Fruit fly (Drosophila melanogaster) whole organism, embryonic: Measurements from ENCODE around the gene CG33282.
A peak's percentile ranks its signal among the peaks of the same experiment; 100 is the strongest.

Experiments used
- Atf6 ChIP-seq: fragments of 200-800 bp; sonication (Bioruptor generic); IDR thresholded peaks from 2 replicates; pipeline ENCODE4 v1.3.6; 2022; ENCODE audit warnings: missing biosample characterization, missing genetic modification characterization
- CG10147 ChIP-seq: fragments of 200-800 bp; sonication (Bioruptor generic); optimal IDR thresholded peaks from 2 replicates; lab custom pipeline; 2019; ENCODE audit warnings: missing biosample characterization, mild to moderate bottlenecking, missing genetic modification characterization, moderate library complexity
- CG10321 ChIP-seq: fragments of 200-800 bp; sonication (Bioruptor generic); IDR thresholded peaks from 2 replicates; pipeline ENCODE4 v1.3.6; 2022; ENCODE audit warnings: missing biosample characterization, missing genetic modification characterization
- CG10543 ChIP-seq: fragments of 200-800 bp; sonication (Bioruptor generic); optimal IDR thresholded peaks from 3 replicates; lab custom pipeline; 2017; ENCODE audit warnings: missing biosample characterization, mild to moderate bottlenecking, missing genetic modification characterization, moderate library complexity
- CG11695 ChIP-seq: fragments of 200-800 bp; sonication (Bioruptor generic); IDR thresholded peaks from 3 replicates; pipeline ENCODE4 v1.3.6; 2022; ENCODE audit warnings: missing biosample characterization, missing genetic modification characterization
- CG11696 ChIP-seq: fragments of 200-800 bp; sonication (Bioruptor generic); IDR thresholded peaks from 2 replicates; pipeline ENCODE4 v1.3.6; 2022; ENCODE audit warnings: missing biosample characterization, missing genetic modification characterization
- CG13775 ChIP-seq: fragments of 200-800 bp; sonication (Bioruptor generic); optimal IDR thresholded peaks from 3 replicates; lab custom pipeline; 2017; ENCODE audit warnings: missing biosample characterization, mild to moderate bottlenecking, missing genetic modification characterization
- CG15601 ChIP-seq: fragments of 200-800 bp; sonication (Bioruptor generic); optimal IDR thresholded peaks from 3 replicates; lab custom pipeline; 2019; ENCODE audit warnings: missing biosample characterization, mild to moderate bottlenecking, missing genetic modification characterization, moderate library complexity
- CG30020 ChIP-seq: fragments of 200-800 bp; optimal IDR thresholded peaks from 2 replicates; lab custom pipeline; 2019; ENCODE audit warnings: missing biosample characterization, mild to moderate bottlenecking, missing genetic modification characterization, moderate library complexity
- CG31224 ChIP-seq: fragments of 200-800 bp; sonication (Bioruptor generic); IDR thresholded peaks from 2 replicates; pipeline ENCODE4 v1.3.6; 2022; ENCODE audit warnings: missing biosample characterization, missing genetic modification characterization
- CG4404 ChIP-seq: fragments of 200-800 bp; sonication (Bioruptor generic); IDR thresholded peaks from 2 replicates; pipeline ENCODE4 v1.3.6; 2022; ENCODE audit warnings: missing biosample characterization, missing genetic modification characterization
- CG5180 ChIP-seq: fragments of 200-800 bp; sonication (Bioruptor generic); optimal IDR thresholded peaks from 3 replicates; lab custom pipeline; 2017; ENCODE audit warnings: missing biosample characterization, missing genetic modification characterization, mild to moderate bottlenecking, moderate library complexity, missing genetic modification reagents
- CG6813 ChIP-seq: fragments of 200-800 bp; sonication (Bioruptor generic); optimal IDR thresholded peaks from 2 replicates; lab custom pipeline; 2017; ENCODE audit warnings: missing biosample characterization, missing genetic modification characterization, mild to moderate bottlenecking, moderate library complexity, missing genetic modification reagents
- CG6854 ChIP-seq: fragments of 200-800 bp; sonication (Bioruptor generic); optimal IDR thresholded peaks from 3 replicates; lab custom pipeline; 2017; ENCODE audit warnings: missing biosample characterization, mild to moderate bottlenecking, missing genetic modification characterization
- CG7745 ChIP-seq: fragments of 200-800 bp; sonication (Bioruptor generic); optimal IDR thresholded peaks from 2 replicates; lab custom pipeline; 2018; ENCODE audit warnings: missing biosample characterization, mild to moderate bottlenecking, missing genetic modification characterization, moderate library complexity
- CG7786 ChIP-seq: fragments of 200-800 bp; sonication (Bioruptor generic); optimal IDR thresholded peaks from 2 replicates; lab custom pipeline; 2016; ENCODE audit warnings: missing biosample characterization, missing genetic modification characterization
- CG8388 ChIP-seq: fragments of 200-800 bp; sonication (Bioruptor generic); optimal IDR thresholded peaks from 2 replicates; lab custom pipeline; 2019; ENCODE audit warnings: missing biosample characterization, mild to moderate bottlenecking, missing genetic modification characterization, moderate library complexity
- D ChIP-seq, 2 experiments: fragments of 200-800 bp in 1 of 2; fragments of >200 bp in 1 of 2; sonication (Bioruptor generic) in 1 of 2; optimal IDR thresholded peaks; 2 replicates in 1 of 2; 3 replicates in 1 of 2; lab custom pipeline; 2017; ENCODE audit warnings: mild to moderate bottlenecking in 1 of 2, missing biosample characterization in 1 of 2, missing genetic modification characterization in 1 of 2, missing genetic modification reagents in 1 of 2
- HmgD ChIP-seq: fragments of 200-800 bp; sonication (Bioruptor generic); optimal IDR thresholded peaks from 3 replicates; lab custom pipeline; 2016; ENCODE audit warnings: missing biosample characterization, missing genetic modification characterization
- Hr39 ChIP-seq: fragments of >200 bp; optimal IDR thresholded peaks from 2 replicates; lab custom pipeline; 2017
- Hr78 ChIP-seq, 2 experiments: fragments of 200-800 bp in 1 of 2; fragments of >200 bp in 1 of 2; sonication (Bioruptor generic) in 1 of 2; optimal IDR thresholded peaks; 2 replicates each; lab custom pipeline; 2017 to 2019; ENCODE audit warnings: missing biosample characterization in 2 of 2, missing genetic modification characterization in 2 of 2, mild to moderate bottlenecking in 1 of 2, moderate library complexity in 1 of 2
- MTF-1 ChIP-seq: fragments of 200-800 bp; sonication (Bioruptor generic); optimal IDR thresholded peaks from 2 replicates; lab custom pipeline; 2018; ENCODE audit warnings: missing biosample characterization, mild to moderate bottlenecking, missing genetic modification characterization, borderline replicate concordance
- Meics ChIP-seq: fragments of 200-800 bp; sonication (Bioruptor generic); optimal IDR thresholded peaks from 2 replicates; lab custom pipeline; 2017; ENCODE audit warnings: missing biosample characterization, mild to moderate bottlenecking, missing genetic modification characterization
- Mes4 ChIP-seq: fragments of 200-800 bp; sonication (Bioruptor generic); optimal IDR thresholded peaks from 2 replicates; lab custom pipeline; 2016; ENCODE audit warnings: missing biosample characterization, missing genetic modification characterization
- Nf-YA ChIP-seq: fragments of 200-800 bp; sonication (Bioruptor generic); IDR thresholded peaks from 2 replicates; pipeline ENCODE4 v1.3.6; 2022; ENCODE audit warnings: missing biosample characterization, missing genetic modification characterization
- Stat92E ChIP-seq, 3 experiments: fragments of >200 bp in 2 of 3; fragments of 200-800 bp in 1 of 3; sonication (Bioruptor generic) in 1 of 3; optimal IDR thresholded peaks; 2 replicates each; lab custom pipeline; 2017 to 2019; ENCODE audit warnings: missing biosample characterization in 3 of 3, missing genetic modification characterization in 3 of 3, mild to moderate bottlenecking in 1 of 3, moderate library complexity in 1 of 3
- Taf1 ChIP-seq: fragments of 200-800 bp; sonication (Bioruptor generic); IDR thresholded peaks from 2 replicates; pipeline ENCODE4 v1.3.6; 2022; ENCODE audit warnings: missing biosample characterization, missing genetic modification characterization
- Vsx1 ChIP-seq: fragments of 200-800 bp; sonication (Bioruptor generic); optimal IDR thresholded peaks from 2 replicates; lab custom pipeline; 2017; ENCODE audit warnings: missing biosample characterization, mild to moderate bottlenecking, missing genetic modification characterization, missing genetic modification reagents
- az2 ChIP-seq: fragments of 200-800 bp; sonication (Bioruptor generic); optimal IDR thresholded peaks from 3 replicates; lab custom pipeline; 2016; ENCODE audit warnings: missing biosample characterization, missing genetic modification characterization
- cwo ChIP-seq: fragments of 200-800 bp; sonication (Bioruptor generic); optimal IDR thresholded peaks from 3 replicates; lab custom pipeline; 2017; ENCODE audit warnings: missing biosample characterization, missing genetic modification characterization, mild to moderate bottlenecking, moderate library complexity, missing genetic modification reagents
- dimm ChIP-seq: fragments of 200-800 bp; sonication (Bioruptor generic); IDR thresholded peaks from 2 replicates; pipeline ENCODE4 v1.3.6; 2022; ENCODE audit warnings: missing biosample characterization, missing genetic modification characterization
- grn ChIP-seq: fragments of 200-800 bp; sonication (Bioruptor generic); optimal IDR thresholded peaks from 3 replicates; lab custom pipeline; 2017; ENCODE audit warnings: missing biosample characterization, missing genetic modification characterization
- hbn ChIP-seq: fragments of 200-800 bp; sonication (Bioruptor generic); IDR thresholded peaks from 2 replicates; pipeline ENCODE4 v1.3.6; 2022; ENCODE audit warnings: missing biosample characterization, missing genetic modification characterization; ENCODE audit not compliant: partially characterized antibody
- lbe ChIP-seq: fragments of 200-800 bp; sonication (Bioruptor generic); optimal IDR thresholded peaks from 2 replicates; lab custom pipeline; 2016; ENCODE audit warnings: missing biosample characterization, mild to moderate bottlenecking, missing genetic modification characterization
- nom ChIP-seq: fragments of 200-800 bp; sonication (Bioruptor generic); optimal IDR thresholded peaks from 2 replicates; lab custom pipeline; 2017; ENCODE audit warnings: missing biosample characterization, missing genetic modification characterization, mild to moderate bottlenecking, moderate library complexity, missing genetic modification reagents
- pfk ChIP-seq: fragments of 200-800 bp; sonication (Bioruptor generic); optimal IDR thresholded peaks from 2 replicates; lab custom pipeline; 2018; ENCODE audit warnings: missing biosample characterization, mild to moderate bottlenecking, missing genetic modification characterization, moderate library complexity
- pita ChIP-seq: fragments of 200-800 bp; sonication (Bioruptor generic); optimal IDR thresholded peaks from 2 replicates; lab custom pipeline; 2017; ENCODE audit warnings: missing biosample characterization, mild to moderate bottlenecking, missing genetic modification characterization
- ro ChIP-seq: fragments of 200-800 bp; sonication (Bioruptor generic); IDR thresholded peaks from 2 replicates; pipeline ENCODE4 v1.3.6; 2022; ENCODE audit warnings: missing biosample characterization, missing genetic modification characterization
- sens ChIP-seq: fragments of 200-800 bp; sonication (Bioruptor generic); peaks from one replicate; lab custom pipeline; 2016; ENCODE audit warnings: missing biosample characterization, missing genetic modification characterization
- sug ChIP-seq: fragments of 200-800 bp; optimal IDR thresholded peaks from 2 replicates; lab custom pipeline; 2019; ENCODE audit warnings: missing biosample characterization, mild to moderate bottlenecking, missing genetic modification characterization, moderate library complexity
- tgo ChIP-seq: fragments of 200-800 bp; sonication (Bioruptor generic); IDR thresholded peaks from 3 replicates; pipeline ENCODE4 v1.3.6; 2022; ENCODE audit warnings: missing biosample characterization, missing genetic modification characterization
- twi ChIP-seq: fragments of 200-800 bp; optimal IDR thresholded peaks from 2 replicates; lab custom pipeline; 2019; ENCODE audit warnings: missing biosample characterization, mild to moderate bottlenecking, missing genetic modification characterization, moderate library complexity
- zen ChIP-seq: fragments of 200-800 bp; sonication (Bioruptor generic); optimal IDR thresholded peaks from 3 replicates; lab custom pipeline; 2018; ENCODE audit warnings: missing biosample characterization, mild to moderate bottlenecking, missing genetic modification characterization, moderate library complexity
- zfh1 ChIP-seq: fragments of 200-800 bp; sonication (Bioruptor generic); IDR thresholded peaks from 3 replicates; pipeline ENCODE4 v1.3.6; 2022; ENCODE audit warnings: missing biosample characterization, missing genetic modification characterization

CG33282 gene

DNA sequence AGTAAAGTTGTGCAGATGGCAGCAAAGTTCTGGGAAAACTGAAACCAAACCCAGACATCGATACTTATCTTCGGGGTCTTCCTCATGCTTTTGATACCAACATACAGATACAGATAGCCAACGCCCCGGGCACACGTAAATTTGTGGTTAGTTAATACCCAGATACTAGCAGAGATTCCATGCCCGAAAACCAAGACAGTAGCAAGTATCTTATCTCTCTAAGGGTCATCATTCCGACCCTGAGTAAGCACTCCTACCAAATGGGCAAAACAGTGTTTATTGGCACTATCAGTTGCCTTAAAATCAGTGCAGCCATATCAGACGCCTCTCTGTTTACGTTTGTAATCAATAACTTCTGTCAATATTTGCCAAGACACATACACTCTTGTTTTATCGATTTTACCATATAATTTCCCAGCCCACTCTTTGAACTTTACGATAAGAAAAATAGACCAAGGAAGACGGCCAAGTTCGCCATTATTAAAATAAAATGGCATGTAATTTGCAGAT, 47.2 kb upstream of the CG33282 start, which contains the start of gene OtopLb (continued):
- TF ChIP-seq MTF-1 (GFP tag; lab: Kevin White, UChicago) (peak; percentile 62), CG6854 (GFP tag; lab: Kevin White, UChicago) (peak; percentile 39), Meics (peak; percentile 39), pfk (GFP tag; lab: Kevin White, UChicago) (peak; percentile 13)

- TF ChIP-seq CG5180 (GFP tag; lab: Kevin White, UChicago) (peak; percentile 93), CG11695 (GFP tag; lab: Robert Waterston, UW) (no peak), Hr78 (GFP tag; optimal IDR thresholded peaks at IDR 0.05; lab: Kevin White, UChicago) (peak in 1 of 2 experiments; percentile 28), CG7745 (tag; lab: Kevin White, UChicago) (no peak), grn (GFP tag; lab: Kevin White, UChicago) (peak; percentile 11), zen (tag; lab: Kevin White, UChicago) (no peak), CG10147 (GFP tag; lab: Kevin White, UChicago) (no peak), zfh1 (GFP tag; lab: Robert Waterston, UW) (no peak), CG11696 (GFP tag; lab: Robert Waterston, UW) (0 out of 2 replicates have a peak, but pooled peaks have one; percentile 19), nom (GFP tag; lab: Kevin White, UChicago) (no peak), CG8388 (GFP tag; lab: Kevin White, UChicago) (no peak)
Measured at dm6 chr2L:3293718-3294340, 33.9 kb upstream of the CG33282 start.

dm6 chr2L:3294572-3294971, 33.1 kb upstream of the CG33282 start, which contains the start of gene CG9664:
Gene CG9664 (minus strand): TSS chr2L:3294706.
- TF ChIP-seq cwo (no peak), lbe (GFP tag; lab: Kevin White, UChicago) (peak; percentile 13), Hr39 (lab: Kevin White, UChicago) (no peak), sens (GFP tag; lab: Kevin White, UChicago) (peak; percentile 61), CG15601 (tag; lab: Kevin White, UChicago) (peak; percentile 70), tgo (GFP tag; lab: Robert Waterston, UW) (no peak), Mes4 (no peak), Taf1 (GFP tag; lab: Robert Waterston, UW) (no peak), dimm (GFP tag; lab: Robert Waterston, UW) (no peak), Vsx1 (no peak), CG5180 (GFP tag; lab: Kevin White, UChicago) (peak; percentile 97), CG7786 (GFP tag; lab: Kevin White, UChicago) (no peak), Stat92E (GFP tag; optimal IDR thresholded peaks at IDR 0.05; lab: Kevin White, UChicago) (no peak), CG31224 (GFP tag; lab: Robert Waterston, UW) (no peak)

dm6 chr2L:3298065-3298469, 29.6 kb upstream of the CG33282 start:
- TF ChIP-seq HmgD (GFP tag; lab: Kevin White, UChicago) (no peak), twi (peak; percentile 89), CG13775 (GFP tag; lab: Kevin White, UChicago) (no peak), CG4404 (GFP tag; lab: Robert Waterston, UW) (no peak), ro (GFP tag; lab: Robert Waterston, UW) (no peak), CG10543 (GFP tag; lab: Kevin White, UChicago) (peak; percentile 55), CG30020 (tag; lab: Kevin White, UChicago) (no peak), hbn (GFP tag; lab: Robert Waterston, UW) (no peak), D (optimal IDR thresholded peaks at IDR 0.05; lab: Kevin White, UChicago) (no peak), D (GFP tag; optimal IDR thresholded peaks at IDR 0.05; lab: Kevin White, UChicago) (no peak), az2 (GFP tag; lab: Kevin White, UChicago) (no peak), pita (GFP tag; lab: Kevin White, UChicago) (no peak), sug (tag; lab: Kevin White, UChicago) (peak; percentile 92), CG10321 (GFP tag; lab: Robert Waterston, UW) (no peak), Atf6 (GFP tag; lab: Robert Waterston, UW) (no peak), CG6813 (GFP tag; lab: Kevin White, UChicago) (peak; percentile 1), Nf-YA (GFP tag; lab: Robert Waterston, UW) (no peak)
